Fruit fly (Drosophila melanogaster) whole organism, embryonic: ENCODE results near the gene Gcna.

ENCODE experiments used
- Antp ChIP-seq: fragments of 200-800 bp; sonication (Bioruptor generic); optimal IDR thresholded peaks from 3 replicates; lab custom pipeline; 2016; ENCODE audit warnings: missing biosample characterization, missing genetic modification characterization
- Blimp-1 ChIP-seq: fragments of 200-800 bp; sonication (Bioruptor generic); optimal IDR thresholded peaks from 3 replicates; lab custom pipeline; 2018; ENCODE audit warnings: missing biosample characterization, missing genetic modification characterization, mild to moderate bottlenecking, moderate library complexity, missing genetic modification reagents
- CG10274 ChIP-seq: fragments of 200-800 bp; sonication (Bioruptor generic); optimal IDR thresholded peaks from 3 replicates; lab custom pipeline; 2017; ENCODE audit warnings: missing biosample characterization, mild to moderate bottlenecking, missing genetic modification characterization
- CG10462 ChIP-seq: fragments of 200-800 bp; sonication (Bioruptor generic); optimal IDR thresholded peaks from 2 replicates; lab custom pipeline; 2016; ENCODE audit warnings: missing biosample characterization, missing genetic modification characterization
- CG11085 ChIP-seq: fragments of 200-800 bp; sonication (Bioruptor generic); IDR thresholded peaks from 2 replicates; pipeline ENCODE4 v1.3.6; 2022; ENCODE audit warnings: missing biosample characterization, missing genetic modification characterization
- CG13123 ChIP-seq: fragments of 200-800 bp; sonication (Bioruptor generic); optimal IDR thresholded peaks from 2 replicates; lab custom pipeline; 2016; ENCODE audit warnings: missing biosample characterization, missing genetic modification characterization
- CG1603 ChIP-seq: fragments of 200-800 bp; sonication (Bioruptor generic); optimal IDR thresholded peaks from 2 replicates; lab custom pipeline; 2019; ENCODE audit warnings: missing biosample characterization, mild to moderate bottlenecking, missing genetic modification characterization, moderate library complexity
- CG18476 ChIP-seq: fragments of 200-800 bp; sonication (Bioruptor generic); optimal IDR thresholded peaks from 2 replicates; lab custom pipeline; 2016; ENCODE audit warnings: missing biosample characterization, mild to moderate bottlenecking, missing genetic modification characterization
- CG2202 ChIP-seq: fragments of 200-800 bp; sonication (Bioruptor generic); optimal IDR thresholded peaks from 2 replicates; lab custom pipeline; 2018; ENCODE audit warnings: missing biosample characterization, mild to moderate bottlenecking, missing genetic modification characterization
- CG2678 ChIP-seq: fragments of 200-800 bp; sonication (Bioruptor generic); optimal IDR thresholded peaks from 3 replicates; lab custom pipeline; 2019; ENCODE audit warnings: missing biosample characterization, mild to moderate bottlenecking, missing genetic modification characterization, moderate library complexity
- CG6689 ChIP-seq: fragments of 200-800 bp; sonication (Bioruptor generic); IDR thresholded peaks from 2 replicates; pipeline ENCODE4 v1.3.6; 2022; ENCODE audit warnings: missing biosample characterization, missing genetic modification characterization
- CG7839 ChIP-seq: fragments of 200-800 bp; sonication (Bioruptor generic); optimal IDR thresholded peaks from 3 replicates; lab custom pipeline; 2018; ENCODE audit warnings: missing biosample characterization, mild to moderate bottlenecking, missing genetic modification characterization, moderate library complexity
- CG7987 ChIP-seq: fragments of 200-800 bp; sonication (Bioruptor generic); optimal IDR thresholded peaks from 2 replicates; lab custom pipeline; 2018; ENCODE audit warnings: missing biosample characterization, mild to moderate bottlenecking, missing genetic modification characterization, moderate library complexity
- CG8944 ChIP-seq: fragments of 200-800 bp; sonication (Bioruptor generic); optimal IDR thresholded peaks from 3 replicates; lab custom pipeline; 2016; ENCODE audit warnings: missing biosample characterization, missing genetic modification characterization
- Ets65A ChIP-seq: fragments of 200-800 bp; sonication (Bioruptor generic); peaks from one replicate; lab custom pipeline; 2016; ENCODE audit warnings: missing biosample characterization, missing genetic modification characterization
- Hr3 ChIP-seq: fragments of 200-800 bp; sonication (Bioruptor generic); optimal IDR thresholded peaks from 3 replicates; lab custom pipeline; 2016; ENCODE audit warnings: missing biosample characterization, missing genetic modification characterization
- Hr51 ChIP-seq, 2 experiments: fragments of 200-800 bp; sonication (Bioruptor generic); optimal IDR thresholded peaks; 2 replicates in 1 of 2; 3 replicates in 1 of 2; lab custom pipeline; 2016 to 2018; ENCODE audit warnings: missing biosample characterization in 2 of 2, missing genetic modification characterization in 2 of 2, mild to moderate bottlenecking in 1 of 2, moderate library complexity in 1 of 2
- Hsf ChIP-seq: fragments of 200-800 bp; sonication (Bioruptor generic); optimal IDR thresholded peaks from 3 replicates; lab custom pipeline; 2016; ENCODE audit warnings: missing biosample characterization, missing genetic modification characterization
- MBD-R2 ChIP-seq: fragments of 200-800 bp; sonication (Bioruptor generic); IDR thresholded peaks from 2 replicates; pipeline ENCODE4 v1.3.6; 2022; ENCODE audit warnings: missing biosample characterization, missing genetic modification characterization
- Neu2 ChIP-seq: fragments of 200-800 bp; sonication (Bioruptor generic); optimal IDR thresholded peaks from 3 replicates; lab custom pipeline; 2016; ENCODE audit warnings: missing biosample characterization, missing genetic modification characterization, borderline replicate concordance
- Pdp1 ChIP-seq, 2 experiments: fragments of 200-800 bp; sonication (Bioruptor generic); optimal IDR thresholded peaks; 3 replicates each; lab custom pipeline; 2016; ENCODE audit warnings: missing biosample characterization in 2 of 2, missing genetic modification characterization in 2 of 2, mild to moderate bottlenecking in 1 of 2, moderate library complexity in 1 of 2
- Side ChIP-seq: fragments of 200-800 bp; sonication (Bioruptor generic); optimal IDR thresholded peaks from 2 replicates; lab custom pipeline; 2016; ENCODE audit warnings: missing biosample characterization, missing genetic modification characterization
- Sox102F ChIP-seq: fragments of 200-800 bp; sonication (Bioruptor generic); optimal IDR thresholded peaks from 2 replicates; lab custom pipeline; 2018; ENCODE audit warnings: missing biosample characterization, mild to moderate bottlenecking, missing genetic modification characterization, moderate library complexity
- ab ChIP-seq: fragments of 200-800 bp; sonication (Bioruptor generic); optimal IDR thresholded peaks from 2 replicates; lab custom pipeline; 2016; ENCODE audit warnings: missing biosample characterization, missing genetic modification characterization
- ash1 ChIP-seq: fragments of 200-800 bp; sonication (Bioruptor generic); optimal IDR thresholded peaks from 2 replicates; lab custom pipeline; 2018; ENCODE audit warnings: missing biosample characterization, mild to moderate bottlenecking, missing genetic modification characterization
- bsh ChIP-seq, 2 experiments: fragments of 200-800 bp; sonication (Bioruptor generic); optimal IDR thresholded peaks; 2 replicates each; lab custom pipeline; 2017 to 2018; ENCODE audit warnings: mild to moderate bottlenecking in 2 of 2, missing biosample characterization in 2 of 2, missing genetic modification characterization in 2 of 2, moderate library complexity in 1 of 2
- ci ChIP-seq: fragments of 200-800 bp; sonication (Bioruptor generic); IDR thresholded peaks from 3 replicates; pipeline ENCODE4 v1.3.6; 2022; ENCODE audit warnings: missing biosample characterization, missing genetic modification characterization
- disco-r ChIP-seq: fragments of 200-800 bp; sonication (Bioruptor generic); optimal IDR thresholded peaks from 2 replicates; lab custom pipeline; 2016; ENCODE audit warnings: missing biosample characterization, missing genetic modification characterization
- fd96Cb ChIP-seq: fragments of 200-800 bp; sonication (Bioruptor generic); optimal IDR thresholded peaks from 2 replicates; lab custom pipeline; 2018; ENCODE audit warnings: missing biosample characterization, mild to moderate bottlenecking, missing genetic modification characterization, moderate library complexity
- gem ChIP-seq: fragments of 200-800 bp; sonication (Bioruptor generic); optimal IDR thresholded peaks from 2 replicates; lab custom pipeline; 2019; ENCODE audit warnings: missing biosample characterization, mild to moderate bottlenecking, missing genetic modification characterization, moderate library complexity
- jumu ChIP-seq: fragments of 200-800 bp; sonication (Bioruptor generic); optimal IDR thresholded peaks from 3 replicates; lab custom pipeline; 2016; ENCODE audit warnings: missing biosample characterization, missing genetic modification characterization
- mam ChIP-seq: fragments of 200-800 bp; sonication (Bioruptor generic); optimal IDR thresholded peaks from 3 replicates; lab custom pipeline; 2016; ENCODE audit warnings: missing biosample characterization, missing genetic modification characterization
- nom ChIP-seq: fragments of 200-800 bp; sonication (Bioruptor generic); optimal IDR thresholded peaks from 2 replicates; lab custom pipeline; 2017; ENCODE audit warnings: missing biosample characterization, missing genetic modification characterization, mild to moderate bottlenecking, moderate library complexity, missing genetic modification reagents
- pb ChIP-seq: fragments of 200-800 bp; sonication (Bioruptor generic); optimal IDR thresholded peaks from 3 replicates; lab custom pipeline; 2016; ENCODE audit warnings: missing biosample characterization, missing genetic modification characterization
- repo ChIP-seq: fragments of 200-800 bp; sonication (Bioruptor generic); optimal IDR thresholded peaks from 2 replicates; lab custom pipeline; 2016; ENCODE audit warnings: missing biosample characterization, missing genetic modification characterization
- shn ChIP-seq: fragments of 200-800 bp; sonication (Bioruptor generic); optimal IDR thresholded peaks from 3 replicates; lab custom pipeline; 2016; ENCODE audit warnings: missing biosample characterization, missing genetic modification characterization
- slbo ChIP-seq: fragments of 200-800 bp; sonication (Bioruptor generic); IDR thresholded peaks from 2 replicates; pipeline ENCODE4 v1.3.6; 2022; ENCODE audit warnings: missing biosample characterization, missing genetic modification characterization
- stwl ChIP-seq: fragments of 200-800 bp; sonication (Bioruptor generic); optimal IDR thresholded peaks from 3 replicates; lab custom pipeline; 2018; ENCODE audit warnings: missing biosample characterization, mild to moderate bottlenecking, missing genetic modification characterization, moderate library complexity
- yki ChIP-seq: fragments of >200 bp; optimal IDR thresholded peaks from 3 replicates; lab custom pipeline; 2018
- zen2 ChIP-seq: fragments of 200-800 bp; sonication (Bioruptor generic); IDR thresholded peaks from 3 replicates; pipeline ENCODE4 v1.3.6; 2022; ENCODE audit warnings: missing biosample characterization, missing genetic modification characterization; ENCODE audit not compliant: partially characterized antibody

Gcna gene

dm6 chrX:1858867-1859266, 6.8 kb downstream of the Gcna start, which contains the start of gene Lamtor5 (continued):
- TF ChIP-seq CG6689 (GFP tag; lab: Robert Waterston, UW) = no peak
- TF ChIP-seq mam (GFP tag; lab: Kevin White, UChicago) = peak; percentile 43
- TF ChIP-seq zen2 = no peak
- peak; percentile 28 for TF ChIP-seq nom (GFP tag; lab: Kevin White, UChicago)
- TF ChIP-seq yki (lab: Kevin White, UChicago) = no peak
- TF ChIP-seq repo (GFP tag; lab: Kevin White, UChicago) = no peak
- no peak for TF ChIP-seq CG11085 (GFP tag; lab: Robert Waterston, UW)
- TF ChIP-seq bsh (GFP tag; optimal IDR thresholded peaks at IDR 0.05; lab: Kevin White, UChicago) = peak in 1 of 2 experiments; percentile 35
- TF ChIP-seq CG2678 (tag; lab: Kevin White, UChicago) = peak; percentile 54
- TF ChIP-seq gem = peak; percentile 68
- no peak for TF ChIP-seq CG10462 (GFP tag; lab: Kevin White, UChicago)
- TF ChIP-seq CG13123 = no peak
- no peak for TF ChIP-seq CG2202 (tag; lab: Kevin White, UChicago)
- no peak for TF ChIP-seq Hr3
- no peak for TF ChIP-seq shn (GFP tag; lab: Kevin White, UChicago)
- no peak for TF ChIP-seq CG7987
- peak; percentile 27 for TF ChIP-seq CG1603 (tag; lab: Kevin White, UChicago)
- no peak for TF ChIP-seq Antp (GFP tag; lab: Kevin White, UChicago)
- no peak for TF ChIP-seq CG10274 (GFP tag; lab: Kevin White, UChicago)
- peak; percentile 29 for TF ChIP-seq jumu (GFP tag; lab: Kevin White, UChicago)
- no peak for TF ChIP-seq disco-r
- peak; percentile 73 for TF ChIP-seq slbo (GFP tag; lab: Robert Waterston, UW)
- peak; percentile 24 for TF ChIP-seq stwl (tag; lab: Kevin White, UChicago)
- TF ChIP-seq ab = no peak
- peak; percentile 32 for TF ChIP-seq Hsf
- peak; percentile 56 for TF ChIP-seq CG7839 (tag; lab: Kevin White, UChicago)
- no peak for TF ChIP-seq pb (GFP tag; lab: Kevin White, UChicago)
- TF ChIP-seq Sox102F (GFP tag; lab: Kevin White, UChicago) = peak; percentile 27
- TF ChIP-seq Neu2 (GFP tag; lab: Kevin White, UChicago) = no peak
- peak; percentile 8 for TF ChIP-seq fd96Cb

- TF ChIP-seq Blimp-1 (GFP tag; lab: Kevin White, UChicago) (peak; percentile 99), CG18476 (GFP tag; lab: Kevin White, UChicago) (no peak)
- TF ChIP-seq, all 482 proteins: peak for 1
Measured at dm6 chrX:1856605-1857004, 9.0 kb downstream of the Gcna start.

- TF ChIP-seq MBD-R2 (GFP tag; lab: Robert Waterston, UW) (no peak), ash1 (GFP tag; lab: Kevin White, UChicago) (no peak), Pdp1 (GFP tag; optimal IDR thresholded peaks at IDR 0.05; lab: Kevin White, UChicago) (peak in 1 of 2 experiments; percentile 65), Ets65A (peak; percentile 62), Hr51 (GFP tag; optimal IDR thresholded peaks at IDR 0.05; lab: Kevin White, UChicago) (no peak), yki (lab: Kevin White, UChicago) (no peak), CG8944 (GFP tag; lab: Kevin White, UChicago) (no peak), ci (GFP tag; lab: Robert Waterston, UW) (no peak), Side (GFP tag; lab: Kevin White, UChicago) (no peak)
Measured at dm6 chrX:1854873-1855272, 10.8 kb downstream of the Gcna start.
